Worm (Caenorhabditis elegans): ENCODE measurements around the gene T16G12.9.

The T16G12.9 gene

ce11 chrIII:10094538-10094937 is 16.5 kb upstream of the T16G12.9 start:
- no peak for TF ChIP-seq mef-2 (tag; optimal IDR thresholded peaks at IDR 0.05)
- no peak for TF ChIP-seq ama-1 (optimal IDR thresholded peaks at IDR 0.05)
- TF ChIP-seq mep-1 (tag; optimal IDR thresholded peaks at IDR 0.05): peak; percentile 22
- no peak for TF ChIP-seq lin-15B (tag; optimal IDR thresholded peaks at IDR 0.05)
- no peak for TF ChIP-seq lsy-2 (tag; optimal IDR thresholded peaks at IDR 0.05)
- TF ChIP-seq hlh-4 (tag; optimal IDR thresholded peaks at IDR 0.05): no peak
- no peak for TF ChIP-seq lir-3 (tag; optimal IDR thresholded peaks at IDR 0.05; ENCODE audit: poor library complexity)
- no peak for TF ChIP-seq ceh-63 (GFP tag; optimal IDR thresholded peaks at IDR 0.05)
- TF ChIP-seq ceh-82 (tag; optimal IDR thresholded peaks at IDR 0.05): no peak
- TF ChIP-seq efl-1 (optimal IDR thresholded peaks at IDR 0.05): peak in 1 of 2 experiments; percentile 6
- peak in 1 of 2 experiments; percentile 83 for TF ChIP-seq efl-1 (GFP tag; optimal IDR thresholded peaks at IDR 0.05 in 1 of 2)
- no peak for TF ChIP-seq C04F5.9 (tag; optimal IDR thresholded peaks at IDR 0.05)
- peak; percentile 32 for TF ChIP-seq dsc-1 (tag; optimal IDR thresholded peaks at IDR 0.05)
- no peak for TF ChIP-seq lin-39 (tag; optimal IDR thresholded peaks at IDR 0.05)
- no peak for TF ChIP-seq nhr-237 (tag; optimal IDR thresholded peaks at IDR 0.05)
- TF ChIP-seq snu-23 (GFP tag; optimal IDR thresholded peaks at IDR 0.05): peak; percentile 56
- TF ChIP-seq aly-2 (tag; optimal IDR thresholded peaks at IDR 0.05): no peak
- TF ChIP-seq nhr-47 (tag; optimal IDR thresholded peaks at IDR 0.05): peak; percentile 21
- no peak for TF ChIP-seq unc-98 (GFP tag; IDR thresholded peaks at IDR 0.05)
- no peak for TF ChIP-seq sox-4 (tag; optimal IDR thresholded peaks at IDR 0.05)
- no peak for TF ChIP-seq alr-1 (tag; optimal IDR thresholded peaks at IDR 0.05; ENCODE audit: borderline replicate concordance)
- peak in 1 of 2 experiments; percentile 62 for TF ChIP-seq ztf-11 (tag; optimal IDR thresholded peaks at IDR 0.05)
- TF ChIP-seq zip-4 (GFP tag; optimal IDR thresholded peaks at IDR 0.05): no peak
- TF ChIP-seq C16A3.4 (tag; optimal IDR thresholded peaks at IDR 0.05): no peak
- TF ChIP-seq nhr-20 (tag; optimal IDR thresholded peaks at IDR 0.05): peak; percentile 23
- TF ChIP-seq unc-86 (tag; optimal IDR thresholded peaks at IDR 0.05): no peak
- peak; percentile 80 for TF ChIP-seq nhr-85 (tag)
- no peak for TF ChIP-seq aha-1 (tag; optimal IDR thresholded peaks at IDR 0.05)
- TF ChIP-seq egl-27 (tag; optimal IDR thresholded peaks at IDR 0.05): no peak
- no peak for TF ChIP-seq pax-3 (tag; optimal IDR thresholded peaks at IDR 0.05)
- no peak for TF ChIP-seq lin-35 (GFP tag; optimal IDR thresholded peaks at IDR 0.05)
- peak; percentile 33 for TF ChIP-seq rnt-1 (tag; optimal IDR thresholded peaks at IDR 0.05)
- TF ChIP-seq ceh-88 (GFP tag; IDR thresholded peaks at IDR 0.05): no peak
- peak in 1 of 3 experiments; percentile 11 for TF ChIP-seq dpl-1 (GFP tag; optimal IDR thresholded peaks at IDR 0.05)
- TF ChIP-seq ces-1 (GFP tag; optimal IDR thresholded peaks at IDR 0.05): no peak
- no peak for TF ChIP-seq lin-13 (GFP tag; optimal IDR thresholded peaks at IDR 0.05)
- TF ChIP-seq grh-1 (GFP tag; IDR thresholded peaks at IDR 0.05): no peak
- no peak for TF ChIP-seq C34B4.2 (tag; optimal IDR thresholded peaks at IDR 0.05)
- no peak for TF ChIP-seq fkh-8 (tag; optimal IDR thresholded peaks at IDR 0.05)
- TF ChIP-seq mdl-1 (tag; optimal IDR thresholded peaks at IDR 0.05): no peak
- no peak for TF ChIP-seq Y116A8C.19 (tag; optimal IDR thresholded peaks at IDR 0.05; ENCODE audit: borderline replicate concordance)
- no peak for TF ChIP-seq pag-3 (tag; optimal IDR thresholded peaks at IDR 0.05; ENCODE audit: borderline replicate concordance, insufficient read depth)
- TF ChIP-seq isw-1 (GFP tag; IDR thresholded peaks at IDR 0.05): no peak
- peak; percentile 37 for TF ChIP-seq nhr-90 (tag; optimal IDR thresholded peaks at IDR 0.05; ENCODE audit: poor library complexity)
- TF ChIP-seq hpl-2 (GFP tag; optimal IDR thresholded peaks at IDR 0.05): no peak
- peak; percentile 36 for TF ChIP-seq nhr-71 (tag; optimal IDR thresholded peaks at IDR 0.05)
- peak; percentile 60 for TF ChIP-seq lin-14 (GFP tag; optimal IDR thresholded peaks at IDR 0.05)
- no peak for TF ChIP-seq sup-37 (GFP tag; optimal IDR thresholded peaks at IDR 0.05)
- no peak for TF ChIP-seq pqm-1 (tag; optimal IDR thresholded peaks at IDR 0.05)
- TF ChIP-seq blmp-1 (tag; optimal IDR thresholded peaks at IDR 0.05): peak; percentile 43
- TF ChIP-seq fos-1 (tag; optimal IDR thresholded peaks at IDR 0.05): no peak
- TF ChIP-seq nhr-76 (tag; optimal IDR thresholded peaks at IDR 0.05): no peak
- TF ChIP-seq vab-15 (tag; optimal IDR thresholded peaks at IDR 0.05): no peak

All from whole organism, L1 larva.